Worm (Caenorhabditis elegans): Measurements from ENCODE around the gene E02H4.4.

The E02H4.4 gene

DNA sequence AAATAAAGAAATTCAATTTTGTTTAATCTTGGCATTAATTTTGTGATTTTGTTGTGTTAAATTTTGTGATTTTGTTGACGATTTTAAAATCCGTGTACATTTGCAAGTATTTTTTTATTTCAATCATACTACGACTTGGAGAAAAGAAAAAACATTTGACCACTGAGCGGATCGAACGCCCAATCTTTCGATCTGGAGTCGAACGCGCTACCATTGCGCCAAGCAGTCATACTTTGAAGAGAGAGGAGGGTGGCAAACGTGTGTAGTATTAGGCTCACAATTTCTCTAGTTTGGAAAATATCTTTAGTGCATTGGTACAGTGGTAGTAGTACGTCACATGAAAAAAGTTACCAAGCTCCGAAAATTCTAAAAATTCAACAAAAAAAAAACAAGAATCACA lies 29.0 kb upstream of the E02H4.4 start:
- TF ChIP-seq sdc-2 (tag; optimal IDR thresholded peaks at IDR 0.05) (no peak), pha-2 (tag; optimal IDR thresholded peaks at IDR 0.05) (no peak)

DNA sequence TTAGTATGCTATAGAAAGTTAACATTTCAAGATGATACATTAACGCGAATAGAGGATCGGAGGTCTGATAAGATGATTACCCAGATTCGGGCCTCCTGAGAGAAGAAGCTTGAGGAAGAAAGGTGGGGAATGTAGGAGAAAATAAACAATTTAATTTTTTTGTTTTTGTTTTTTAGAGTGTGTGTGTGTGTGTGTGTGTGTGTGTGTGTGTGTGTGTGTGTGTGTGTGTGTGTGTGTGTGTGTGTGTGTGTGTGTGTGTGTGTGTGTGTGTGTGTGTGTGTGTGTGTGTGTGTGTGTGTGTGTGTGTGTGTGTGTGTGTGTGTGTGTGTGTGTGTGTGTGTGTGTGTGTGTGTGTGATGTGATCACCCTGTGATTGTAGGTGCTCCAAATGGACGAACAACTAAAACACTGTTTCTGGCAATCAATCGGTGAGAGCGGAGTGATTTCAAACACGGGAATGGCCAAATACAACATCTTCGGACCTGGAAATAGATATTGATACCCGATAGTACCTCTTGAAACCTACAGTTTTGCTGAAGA lies 28.4 kb upstream of the E02H4.4 start:
- peak; percentile 12 for TF ChIP-seq hlh-13 (GFP tag; optimal IDR thresholded peaks at IDR 0.05)
- peak; percentile 28 for TF ChIP-seq pat-9 (tag; optimal IDR thresholded peaks at IDR 0.05)
- TF ChIP-seq C38D4.7 (GFP tag; optimal IDR thresholded peaks at IDR 0.05), result peak; percentile 55
- TF ChIP-seq lin-11 (tag; optimal IDR thresholded peaks at IDR 0.05), result peak; percentile 4
- peak; percentile 8 for TF ChIP-seq K02D7.2 (tag; optimal IDR thresholded peaks at IDR 0.05)
- TF ChIP-seq che-1 (tag; optimal IDR thresholded peaks at IDR 0.05), result peak; percentile 17
- peak; percentile 27 for TF ChIP-seq ceh-6 (GFP tag; optimal IDR thresholded peaks at IDR 0.05)
- peak; percentile 51 for TF ChIP-seq ceh-19 (GFP tag; optimal IDR thresholded peaks at IDR 0.05)

DNA sequence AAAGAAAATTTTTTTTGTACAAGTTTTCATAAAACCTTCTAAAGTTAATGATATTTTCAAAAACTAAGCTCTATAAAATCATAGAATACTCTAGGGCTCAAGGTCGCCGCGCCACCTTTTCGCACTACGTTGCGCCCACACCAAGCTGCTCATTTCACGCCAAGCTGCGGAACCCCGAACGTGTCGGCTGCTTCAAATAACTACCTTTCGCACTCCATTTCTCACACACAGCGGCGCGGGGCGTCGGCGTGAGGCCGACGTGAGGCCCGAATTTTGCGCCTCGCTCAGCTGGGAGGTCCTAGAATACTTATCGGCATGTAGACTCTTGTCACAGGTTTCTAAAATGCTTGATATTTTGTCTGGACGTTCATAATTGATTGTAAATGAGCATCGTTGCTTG lies 25.8 kb upstream of the E02H4.4 start:
- TF ChIP-seq hlh-8 (tag; optimal IDR thresholded peaks at IDR 0.05) (no peak), ceh-30 (tag; optimal IDR thresholded peaks at IDR 0.05) (no peak), ceh-45 (GFP tag; IDR thresholded peaks at IDR 0.05) (no peak)

DNA sequence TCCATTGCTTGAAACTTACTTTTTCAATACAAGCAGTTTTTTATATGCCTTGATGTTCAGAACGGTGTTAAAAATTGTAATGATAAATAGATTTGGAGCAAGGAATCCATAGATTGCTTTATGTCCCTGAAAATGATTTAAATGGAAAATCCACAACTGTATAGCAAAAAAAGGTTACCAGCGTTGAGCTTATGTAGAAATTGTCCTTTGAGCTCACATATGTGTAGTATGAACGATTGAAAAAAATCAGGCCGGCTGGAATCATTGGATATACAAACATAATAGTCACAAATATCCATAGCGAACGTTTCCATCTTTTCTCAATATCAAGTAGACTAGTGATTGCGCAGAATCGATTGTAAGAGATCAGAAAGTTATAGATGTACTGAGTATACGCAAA lies 23.4 kb upstream of the E02H4.4 start, which contains the start of gene srg-36:
Gene srg-36 (minus strand): TSS at position 101 of the 400 bp plus-strand sequence.
- TF ChIP-seq madf-2 (tag; optimal IDR thresholded peaks at IDR 0.05), result no peak
- TF ChIP-seq unc-55 (GFP tag; optimal IDR thresholded peaks at IDR 0.05), result no peak
- no peak for TF ChIP-seq ceh-30 (tag; optimal IDR thresholded peaks at IDR 0.05)
- TF ChIP-seq tbx-7 (tag; optimal IDR thresholded peaks at IDR 0.05), result no peak
- TF ChIP-seq pag-3 (tag; optimal IDR thresholded peaks at IDR 0.05; ENCODE audit: borderline replicate concordance), result no peak
- no peak for TF ChIP-seq pat-9 (tag; optimal IDR thresholded peaks at IDR 0.05)
- TF ChIP-seq pax-1 (tag; optimal IDR thresholded peaks at IDR 0.05), result no peak
- no peak for TF ChIP-seq unc-86 (tag; optimal IDR thresholded peaks at IDR 0.05)
- TF ChIP-seq eyg-1 (tag; optimal IDR thresholded peaks at IDR 0.05), result no peak
- TF ChIP-seq dmd-4 (tag; optimal IDR thresholded peaks at IDR 0.05; ENCODE audit: borderline replicate concordance), result no peak
- no peak for TF ChIP-seq elt-4 (tag; optimal IDR thresholded peaks at IDR 0.05)
- TF ChIP-seq zip-5 (tag; optimal IDR thresholded peaks at IDR 0.05), result no peak
- no peak for TF ChIP-seq elt-2 (tag; optimal IDR thresholded peaks at IDR 0.05)
- TF ChIP-seq gmeb-2 (tag; optimal IDR thresholded peaks at IDR 0.05), result no peak
- no peak for TF ChIP-seq ztf-16 (tag; optimal IDR thresholded peaks at IDR 0.05)
- no peak for TF ChIP-seq unc-42 (tag; optimal IDR thresholded peaks at IDR 0.05)
- TF ChIP-seq F13H6.1 (tag; optimal IDR thresholded peaks at IDR 0.05), result no peak
- no peak for TF ChIP-seq sox-4 (tag; optimal IDR thresholded peaks at IDR 0.05)
- TF ChIP-seq fkh-10 (GFP tag; optimal IDR thresholded peaks at IDR 0.05), result no peak
- TF ChIP-seq syd-9 (tag; optimal IDR thresholded peaks at IDR 0.05), result no peak

DNA sequence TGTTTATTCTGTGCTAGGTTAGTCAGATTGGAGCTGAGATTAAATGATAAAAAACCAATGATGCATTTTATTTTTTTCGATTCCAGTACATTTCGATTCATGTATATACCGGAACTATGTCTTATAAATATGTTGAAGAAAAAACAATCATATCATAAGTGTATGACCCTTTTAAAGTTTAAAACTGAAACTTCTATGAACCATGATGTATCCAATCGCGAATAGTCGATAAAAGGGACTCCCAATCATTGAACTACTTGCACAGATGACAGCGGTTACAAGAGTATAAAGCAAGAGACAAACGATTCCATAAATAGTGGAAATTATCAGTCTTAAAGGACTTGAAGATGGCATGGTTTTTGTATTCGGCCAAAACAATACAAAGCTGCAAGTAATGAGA lies 22.8 kb upstream of the E02H4.4 start, which contains the start of gene srg-37:
Gene srg-37 (minus strand): TSS at position 101 of the 400 bp plus-strand sequence.
- TF ChIP-seq fax-1 (tag; optimal IDR thresholded peaks at IDR 0.05) (no peak), pat-9 (tag; optimal IDR thresholded peaks at IDR 0.05) (no peak), ttx-3 (tag; optimal IDR thresholded peaks at IDR 0.05) (no peak), dve-1 (tag; optimal IDR thresholded peaks at IDR 0.05) (no peak), pros-1 (tag; optimal IDR thresholded peaks at IDR 0.05) (no peak)

All from whole organism, late embryonic.